Worm (Caenorhabditis elegans): ENCODE data around the gene ppm-1.H.

DNA sequence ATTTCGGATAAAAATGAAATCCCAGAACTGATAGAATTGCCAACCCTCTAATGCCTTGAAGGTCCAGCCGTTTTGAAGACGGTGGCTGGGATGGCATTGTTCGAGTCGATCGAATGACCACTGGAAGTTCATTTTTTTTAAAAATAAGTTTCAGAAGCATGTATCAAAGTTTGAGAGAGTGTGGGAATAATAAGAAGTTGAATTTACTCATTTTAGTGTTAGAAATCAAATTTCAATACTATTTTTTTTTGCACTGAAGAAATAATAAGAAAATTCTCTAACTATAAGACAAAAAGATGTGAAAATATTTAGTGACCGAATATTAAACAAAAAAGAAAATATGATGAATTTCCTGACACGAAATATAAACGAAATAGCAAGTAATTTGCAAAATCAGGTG lies 33.0 kb upstream of the ppm-1.H start, which contains the start of gene oac-59:
- no peak for TF ChIP-seq nhr-28 (tag; optimal IDR thresholded peaks at IDR 0.05)
- no peak for TF ChIP-seq ces-1 (GFP tag; optimal IDR thresholded peaks at IDR 0.05)
- TF ChIP-seq unc-120 (tag; optimal IDR thresholded peaks at IDR 0.05; ENCODE audit: poor library complexity, severe bottlenecking): no peak
- no peak for TF ChIP-seq ztf-11 (tag; optimal IDR thresholded peaks at IDR 0.05)
- TF ChIP-seq snpc-4 (tag; optimal IDR thresholded peaks at IDR 0.05): no peak
- TF ChIP-seq sptf-1 (tag; optimal IDR thresholded peaks at IDR 0.05): no peak
- no peak for TF ChIP-seq flh-1 (GFP tag; optimal IDR thresholded peaks at IDR 0.05)
- TF ChIP-seq drap-1 (GFP tag; optimal IDR thresholded peaks at IDR 0.05): no peak
- no peak for TF ChIP-seq mep-1 (tag; optimal IDR thresholded peaks at IDR 0.05)
- no peak for TF ChIP-seq lin-13 (tag; optimal IDR thresholded peaks at IDR 0.05)
- no peak for TF ChIP-seq pha-4 (tag; optimal IDR thresholded peaks at IDR 0.05)
